Worm (Caenorhabditis elegans) whole organism, L1 larva: Measurements from ENCODE around the gene F56D6.18.

Source experiments
- blmp-1 ChIP-seq: fragments of 150-350 bp; optimal IDR thresholded peaks from 2 replicates; lab custom pipeline; 2014; ENCODE audit warnings: missing biosample characterization, missing genetic modification characterization
- ceh-82 ChIP-seq, 3 experiments: fragments of 150-350 bp in 1 of 3; sonication (generic microtip) in 2 of 3; optimal IDR thresholded peaks; 2 replicates each; lab custom pipeline; 2014 to 2017; ENCODE audit warnings: missing biosample characterization in 3 of 3, missing genetic modification characterization in 3 of 3
- dpl-1 ChIP-seq, 3 experiments: fragments of 150-350 bp in 2 of 3; sonication (generic microtip) in 1 of 3; optimal IDR thresholded peaks; 2 replicates each; lab custom pipeline; 2014 to 2017; ENCODE audit warnings: missing biosample characterization in 3 of 3, missing genetic modification characterization in 3 of 3, missing genetic modification reagents in 3 of 3
- lin-13 ChIP-seq: fragments of 150-350 bp; optimal IDR thresholded peaks from 2 replicates; lab custom pipeline; 2014; ENCODE audit warnings: missing biosample characterization, missing genetic modification reagents, missing genetic modification characterization
- nhr-19 ChIP-seq: fragments of 200-800 bp; sonication (Bioruptor generic); conservative IDR thresholded peaks from 2 replicates; pipeline ENCODE4 v1.3.6; 2022; ENCODE audit warnings: missing genetic modification characterization, missing compliant biosample characterization
- nhr-20 ChIP-seq: sonication (generic microtip); optimal IDR thresholded peaks from 2 replicates; lab custom pipeline; 2016; ENCODE audit warnings: mild to moderate bottlenecking, missing genetic modification characterization, missing compliant biosample characterization
- nhr-237 ChIP-seq: fragments of 150-350 bp; optimal IDR thresholded peaks from 2 replicates; lab custom pipeline; 2014; ENCODE audit warnings: missing biosample characterization, missing genetic modification characterization
- unc-62 ChIP-seq: fragments of 150-350 bp; optimal IDR thresholded peaks from 2 replicates; lab custom pipeline; 2014; ENCODE audit warnings: missing biosample characterization, missing genetic modification reagents, missing genetic modification characterization
- unc-86 ChIP-seq: sonication (generic microtip); optimal IDR thresholded peaks from 2 replicates; lab custom pipeline; 2016; ENCODE audit warnings: missing genetic modification characterization, missing compliant biosample characterization
- unc-98 ChIP-seq: fragments of 200-800 bp; sonication (Bioruptor generic); IDR thresholded peaks from 2 replicates; pipeline ENCODE4 v1.3.6; 2022; ENCODE audit warnings: missing genetic modification characterization, missing compliant biosample characterization

DNA sequence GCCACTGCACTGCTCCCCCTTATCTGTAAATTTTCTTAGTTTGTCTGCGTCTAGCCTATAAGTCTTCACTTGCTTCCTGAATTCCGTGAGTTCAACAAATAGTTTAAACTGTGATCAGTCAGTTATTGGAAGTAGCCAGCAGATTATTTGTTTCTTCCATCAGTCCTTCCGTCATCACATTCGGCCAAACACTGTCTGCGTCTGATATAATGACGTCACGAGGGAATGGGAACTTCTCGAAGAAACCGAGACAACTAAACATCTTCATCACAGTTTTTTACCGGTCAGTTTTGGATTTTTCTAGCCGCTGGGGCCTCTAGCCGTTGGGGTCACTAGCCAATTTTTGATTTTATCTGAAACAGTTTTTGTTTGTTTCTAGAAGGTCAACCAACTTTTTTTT lies 45.7 kb downstream of the F56D6.18 start:
- TF ChIP-seq blmp-1 (tag; lab: Kevin White, UChicago), result peak; percentile 71
- no peak for TF ChIP-seq unc-86 (tag; lab: Kevin White, UChicago)
- no peak for TF ChIP-seq nhr-19 (GFP tag; lab: Robert Waterston, UW)
- TF ChIP-seq dpl-1 (GFP tag; optimal IDR thresholded peaks at IDR 0.05; lab: Kevin White, UChicago), result no peak
- no peak for TF ChIP-seq nhr-237
- TF ChIP-seq unc-62 (GFP tag; lab: Kevin White, UChicago), result no peak
- no peak for TF ChIP-seq unc-98 (GFP tag; lab: Robert Waterston, UW)
- no peak for TF ChIP-seq ceh-82 (tag; optimal IDR thresholded peaks at IDR 0.05; lab: Kevin White, UChicago)
- peak; percentile 19 for TF ChIP-seq nhr-20 (tag; lab: Kevin White, UChicago)
- TF ChIP-seq lin-13 (GFP tag; lab: Kevin White, UChicago), result no peak
